Worm (Caenorhabditis elegans) whole organism, midembryonic: ENCODE data around the gene C54C6.4.

Experiments
- cog-1 ChIP-seq: sonication (generic microtip); optimal IDR thresholded peaks from 2 replicates; lab custom pipeline; 2016; ENCODE audit warnings: missing genetic modification characterization, missing compliant biosample characterization
- flt-1 ChIP-seq: fragments of 200-800 bp; sonication (Bioruptor generic); IDR thresholded peaks from 2 replicates; pipeline ENCODE4 v1.3.6; 2022; ENCODE audit warnings: missing genetic modification characterization, missing compliant biosample characterization
- med-1 ChIP-seq: sonication (generic microtip); optimal IDR thresholded peaks from 2 replicates; lab custom pipeline; 2017; ENCODE audit warnings: missing genetic modification characterization, mild to moderate bottlenecking, missing compliant biosample characterization, antibody characterized with exemption, missing genetic modification reagents; ENCODE audit not compliant: insufficient read depth
- tab-1 ChIP-seq: fragments of 200-800 bp; sonication (Bioruptor generic); IDR thresholded peaks from 2 replicates; pipeline ENCODE4 v1.3.6; 2022; ENCODE audit warnings: missing genetic modification characterization, missing compliant biosample characterization
- ztf-23 ChIP-seq: fragments of 200-800 bp; sonication (Bioruptor generic); IDR thresholded peaks from 2 replicates; pipeline ENCODE4 v1.3.6; 2022; ENCODE audit warnings: missing genetic modification reagents, missing genetic modification characterization, missing compliant biosample characterization
- ztf-29 ChIP-seq: fragments of 200-800 bp; sonication (Bioruptor generic); IDR thresholded peaks from 2 replicates; pipeline ENCODE4 v1.3.6; 2022; ENCODE audit warnings: missing genetic modification reagents, missing genetic modification characterization, missing compliant biosample characterization

DNA sequence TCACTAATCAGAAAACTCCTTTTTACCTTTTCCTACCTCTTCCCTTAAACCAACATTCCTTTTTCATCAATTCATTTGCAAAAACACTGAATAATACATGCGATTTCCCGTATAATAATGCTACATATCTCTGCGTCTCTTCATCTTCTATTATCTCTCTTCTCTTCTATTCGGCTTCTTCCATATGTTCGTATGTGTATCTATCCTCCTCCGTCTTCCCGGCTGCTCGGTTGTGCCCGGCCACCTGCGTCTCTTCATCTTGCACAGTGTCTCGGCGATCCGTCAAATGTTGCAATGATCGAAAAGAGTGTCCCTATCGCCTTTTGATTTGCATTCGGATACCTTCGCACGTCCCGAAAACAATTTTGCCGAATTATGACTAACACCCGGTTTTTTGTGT lies 29.9 kb downstream of the C54C6.4 start:
- TF ChIP-seq ztf-29 (GFP tag; lab: Robert Waterston, UW) (no peak), cog-1 (tag; lab: Kevin White, UChicago) (no peak), flt-1 (no peak), med-1 (GFP tag; lab: Kevin White, UChicago) (no peak), ztf-23 (GFP tag; lab: Robert Waterston, UW) (no peak), tab-1 (GFP tag; lab: Robert Waterston, UW) (no peak)
